Worm (Caenorhabditis elegans) whole organism, late embryonic: Measurements from ENCODE around the gene srm-4.

Experiments used
- K02D7.2 ChIP-seq: sonication (generic microtip); optimal IDR thresholded peaks from 2 replicates; lab custom pipeline; 2017; ENCODE audit warnings: mild to moderate bottlenecking, missing genetic modification characterization, missing compliant biosample characterization
- ceh-30 ChIP-seq: fragments of 150-350 bp; optimal IDR thresholded peaks from 2 replicates; lab custom pipeline; 2014; ENCODE audit warnings: missing biosample characterization, missing genetic modification characterization
- ceh-9 ChIP-seq: sonication (generic microtip); optimal IDR thresholded peaks from 2 replicates; lab custom pipeline; 2016; ENCODE audit warnings: mild to moderate bottlenecking, missing genetic modification characterization, inconsistent platforms, missing compliant biosample characterization
- dmd-4 ChIP-seq: sonication (generic microtip); optimal IDR thresholded peaks from 2 replicates; lab custom pipeline; 2016; ENCODE audit warnings: borderline replicate concordance, missing genetic modification characterization, missing compliant biosample characterization
- nhr-11 ChIP-seq: fragments of 150-350 bp; optimal IDR thresholded peaks from 2 replicates; lab custom pipeline; 2014; ENCODE audit warnings: missing biosample characterization, missing genetic modification characterization

ce11 chrV:14324502-14325467, 8.4 kb upstream of the srm-4 start, which contains the start of the genes F47B8.4 and F47B8.18:
- TF ChIP-seq K02D7.2 (tag; lab: Kevin White, UChicago) (no peak), dmd-4 (tag; lab: Kevin White, UChicago) (no peak), ceh-30 (tag; lab: Kevin White, UChicago) (no peak), nhr-11 (no peak), ceh-9 (no peak)
